Fruit fly (Drosophila melanogaster): ENCODE data around the gene Clp.

DNA sequence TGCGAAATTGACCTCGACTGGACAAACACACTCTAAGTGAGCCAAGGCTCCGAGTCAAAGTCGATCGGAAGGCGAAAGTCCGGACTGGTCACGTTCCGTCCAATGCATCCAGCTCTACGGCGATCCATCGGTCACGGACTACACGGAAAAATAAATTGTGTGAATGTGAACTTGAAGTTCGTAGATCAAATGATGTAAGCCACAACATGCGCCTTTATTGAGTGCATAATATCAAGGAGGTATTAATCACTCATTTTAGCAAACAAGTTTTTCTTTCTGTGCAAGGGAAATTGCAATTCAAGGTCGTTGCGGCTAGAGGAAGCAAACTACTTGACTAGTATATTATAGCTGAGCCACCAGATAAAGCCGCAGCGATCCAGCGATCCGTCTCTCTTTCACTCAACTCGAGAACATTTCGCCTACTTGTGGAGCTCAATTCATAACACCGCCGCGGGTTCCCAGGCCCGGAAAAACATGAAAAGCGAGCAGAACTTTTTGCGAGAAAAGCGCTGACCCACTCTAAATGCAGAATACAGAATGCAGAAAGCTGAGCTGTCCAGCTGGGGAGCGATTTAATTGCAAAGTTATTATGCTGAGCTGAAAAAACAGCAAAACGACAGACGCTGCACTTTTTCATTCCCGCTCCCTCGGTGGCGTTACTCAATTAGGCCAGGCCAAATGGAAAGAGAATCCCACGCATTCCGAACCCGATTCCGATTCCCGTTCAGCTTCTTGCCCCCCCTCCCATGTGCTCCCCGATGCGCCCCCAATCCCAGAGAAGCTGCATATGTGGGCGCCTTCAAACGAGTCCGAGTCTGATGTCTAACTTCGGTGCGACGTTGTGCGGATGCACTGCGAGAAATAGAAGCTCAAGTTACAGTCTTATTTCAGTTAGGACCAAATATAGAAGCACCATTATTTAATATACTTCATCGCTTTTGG is 24.4 kb downstream of the Clp start:
- no peak for TF ChIP-seq pum (GFP tag; optimal IDR thresholded peaks at IDR 0.05)
- no peak for TF ChIP-seq chif (GFP tag; optimal IDR thresholded peaks at IDR 0.05)
- TF ChIP-seq CG14050 (GFP tag; IDR thresholded peaks at IDR 0.05), result no peak
- no peak for TF ChIP-seq vnd (GFP tag; IDR thresholded peaks at IDR 0.05; ENCODE audit: partially characterized antibody)
- TF ChIP-seq Bdp1 (GFP tag; optimal IDR thresholded peaks at IDR 0.05), result no peak
- TF ChIP-seq psq (GFP tag; optimal IDR thresholded peaks at IDR 0.05), result no peak
- no peak for TF ChIP-seq Dad (GFP tag; optimal IDR thresholded peaks at IDR 0.05)
- TF ChIP-seq prd (optimal IDR thresholded peaks at IDR 0.05), result no peak
- no peak for TF ChIP-seq prd (GFP tag; IDR thresholded peaks at IDR 0.05)
- TF ChIP-seq en (GFP tag; optimal IDR thresholded peaks at IDR 0.05), result no peak
- TF ChIP-seq Hey (tag; optimal IDR thresholded peaks at IDR 0.05), result no peak
- no peak for TF ChIP-seq CG30431 (GFP tag; optimal IDR thresholded peaks at IDR 0.05)
- TF ChIP-seq CG2712 (tag; optimal IDR thresholded peaks at IDR 0.05), result no peak
- no peak for TF ChIP-seq ash1 (GFP tag; optimal IDR thresholded peaks at IDR 0.05)
- no peak for TF ChIP-seq ftz-f1 (GFP tag; optimal IDR thresholded peaks at IDR 0.05)
